Worm (Caenorhabditis elegans): ENCODE results near the gene H04D03.6.
A peak's percentile ranks its signal among the peaks of the same experiment; 100 is the strongest.

Gene H04D03.6

ce11 chrIII:10415822-10416221 is 22.9 kb downstream of the H04D03.6 start, which contains the start of gene ymel-1:
ymel-1 (plus strand) TSS chrIII:10416139.
- TF ChIP-seq hlh-13 (GFP tag; optimal IDR thresholded peaks at IDR 0.05), result no peak
- no peak for TF ChIP-seq K09A11.1 (tag; optimal IDR thresholded peaks at IDR 0.05; ENCODE audit: insufficient read depth)
- peak; percentile 34 for TF ChIP-seq elt-2 (tag; optimal IDR thresholded peaks at IDR 0.05)
- TF ChIP-seq ceh-14 (tag; optimal IDR thresholded peaks at IDR 0.05), result no peak
- no peak for TF ChIP-seq ets-4 (tag; optimal IDR thresholded peaks at IDR 0.05)
- TF ChIP-seq unc-55 (GFP tag; optimal IDR thresholded peaks at IDR 0.05), result no peak
- TF ChIP-seq ceh-34 (tag; optimal IDR thresholded peaks at IDR 0.05), result no peak
- TF ChIP-seq ref-2 (tag; optimal IDR thresholded peaks at IDR 0.05), result no peak
- no peak for TF ChIP-seq nhr-11 (tag; optimal IDR thresholded peaks at IDR 0.05)
- no peak for TF ChIP-seq rnt-1 (tag; optimal IDR thresholded peaks at IDR 0.05)
- TF ChIP-seq ama-1 (optimal IDR thresholded peaks at IDR 0.05), result peak; percentile 49
- TF ChIP-seq npax-4 (tag; optimal IDR thresholded peaks at IDR 0.05), result no peak
- TF ChIP-seq pat-9 (tag; optimal IDR thresholded peaks at IDR 0.05), result no peak
- no peak for TF ChIP-seq elt-4 (tag; optimal IDR thresholded peaks at IDR 0.05)

ce11 chrIII:10407198-10407663 is 31.4 kb downstream of the H04D03.6 start, which contains the start of gene hat-1:
hat-1 (minus strand) TSS chrIII:10407248.
- TF ChIP-seq ceh-30 (tag; optimal IDR thresholded peaks at IDR 0.05), result peak; percentile 17
- peak; percentile 66 for TF ChIP-seq dve-1 (tag; optimal IDR thresholded peaks at IDR 0.05)
- peak; percentile 68 for TF ChIP-seq ceh-18 (tag; optimal IDR thresholded peaks at IDR 0.05)
- TF ChIP-seq C38D4.7 (GFP tag; optimal IDR thresholded peaks at IDR 0.05), result no peak
- no peak for TF ChIP-seq lim-6 (tag; optimal IDR thresholded peaks at IDR 0.05)
- no peak for TF ChIP-seq elt-2 (tag; optimal IDR thresholded peaks at IDR 0.05)
- peak; percentile 45 for TF ChIP-seq ceh-34 (tag; optimal IDR thresholded peaks at IDR 0.05)
- peak; percentile 8 for TF ChIP-seq ets-4 (tag; optimal IDR thresholded peaks at IDR 0.05)
- TF ChIP-seq pax-1 (tag; optimal IDR thresholded peaks at IDR 0.05), result peak; percentile 75
- no peak for TF ChIP-seq nhr-232 (tag; optimal IDR thresholded peaks at IDR 0.05)
- TF ChIP-seq ttx-3 (tag; optimal IDR thresholded peaks at IDR 0.05), result no peak
- no peak for TF ChIP-seq dmd-4 (tag; optimal IDR thresholded peaks at IDR 0.05; ENCODE audit: borderline replicate concordance)
- TF ChIP-seq unc-55 (GFP tag; optimal IDR thresholded peaks at IDR 0.05), result peak; percentile 55
- TF ChIP-seq nhr-11 (tag; optimal IDR thresholded peaks at IDR 0.05), result no peak
- TF ChIP-seq Y22D7AL.16 (tag; optimal IDR thresholded peaks at IDR 0.05), result peak; percentile 36
- TF ChIP-seq nfya-1 (tag; optimal IDR thresholded peaks at IDR 0.05), result peak; percentile 80
- TF ChIP-seq tbx-2 (tag; optimal IDR thresholded peaks at IDR 0.05), result peak; percentile 57
- peak; percentile 4 for TF ChIP-seq hlh-30 (tag; optimal IDR thresholded peaks at IDR 0.05; ENCODE audit: insufficient read depth)
- TF ChIP-seq rnt-1 (tag; optimal IDR thresholded peaks at IDR 0.05), result peak; percentile 26
- TF ChIP-seq gmeb-2 (tag; optimal IDR thresholded peaks at IDR 0.05), result no peak
- TF ChIP-seq ztf-16 (tag; optimal IDR thresholded peaks at IDR 0.05), result no peak
- TF ChIP-seq unc-42 (tag; optimal IDR thresholded peaks at IDR 0.05), result peak; percentile 66
- TF ChIP-seq ceh-31 (tag; optimal IDR thresholded peaks at IDR 0.05), result peak; percentile 66

ce11 chrIII:10404918-10405317 is 33.8 kb downstream of the H04D03.6 start, which contains the start of the genes M03C11.3 and chl-1:
M03C11.3 (plus strand) TSS chrIII:10405070.
chl-1 (minus strand) TSS chrIII:10405240.
- TF ChIP-seq ceh-22 (tag; optimal IDR thresholded peaks at IDR 0.05), result no peak
- no peak for TF ChIP-seq fax-1 (tag; optimal IDR thresholded peaks at IDR 0.05)
- no peak for TF ChIP-seq C38D4.7 (GFP tag; optimal IDR thresholded peaks at IDR 0.05)
- no peak for TF ChIP-seq hlh-30 (tag; optimal IDR thresholded peaks at IDR 0.05; ENCODE audit: insufficient read depth)
- no peak for TF ChIP-seq tbx-7 (tag; optimal IDR thresholded peaks at IDR 0.05)
- TF ChIP-seq dmd-4 (tag; optimal IDR thresholded peaks at IDR 0.05; ENCODE audit: borderline replicate concordance), result no peak
- no peak for TF ChIP-seq F13H6.1 (tag; optimal IDR thresholded peaks at IDR 0.05)
- TF ChIP-seq sox-2 (GFP tag; IDR thresholded peaks at IDR 0.05), result no peak
- no peak for TF ChIP-seq pqm-1 (tag; optimal IDR thresholded peaks at IDR 0.05)
- no peak for TF ChIP-seq pax-1 (tag; optimal IDR thresholded peaks at IDR 0.05)
- no peak for TF ChIP-seq nfya-1 (tag; optimal IDR thresholded peaks at IDR 0.05)
- no peak for TF ChIP-seq hlh-6 (tag; optimal IDR thresholded peaks at IDR 0.05)
- TF ChIP-seq elt-2 (tag; optimal IDR thresholded peaks at IDR 0.05), result no peak
- no peak for TF ChIP-seq sox-4 (tag; optimal IDR thresholded peaks at IDR 0.05)
- TF ChIP-seq gmeb-2 (tag; optimal IDR thresholded peaks at IDR 0.05), result no peak
- TF ChIP-seq nhr-11 (tag; optimal IDR thresholded peaks at IDR 0.05), result no peak
- TF ChIP-seq nhr-232 (tag; optimal IDR thresholded peaks at IDR 0.05), result no peak
- no peak for TF ChIP-seq lin-11 (tag; optimal IDR thresholded peaks at IDR 0.05)
- no peak for TF ChIP-seq rnt-1 (tag; optimal IDR thresholded peaks at IDR 0.05)

Measured in whole organism, late embryonic.